Fruit fly (Drosophila melanogaster): ENCODE data around the gene LanA.
A peak's percentile ranks its signal among the peaks of the same experiment; 100 is the strongest.

Gene LanA

dm6 chr3L:6188995-6189927 lies 28.6 kb downstream of the LanA start, which contains the start of the genes D19A and CG7386 (continued):
- TF ChIP-seq CG30403 (GFP tag; optimal IDR thresholded peaks at IDR 0.05) = peak; percentile 55
- TF ChIP-seq CG7963 (GFP tag; IDR thresholded peaks at IDR 0.05; ENCODE audit: partially characterized antibody) = no peak
- TF ChIP-seq NC2β (GFP tag; optimal IDR thresholded peaks at IDR 0.05) = peak; percentile 31
- peak; percentile 49 for TF ChIP-seq grau (tag; optimal IDR thresholded peaks at IDR 0.05)
- TF ChIP-seq CG12219 (GFP tag; optimal IDR thresholded peaks at IDR 0.05) = peak; percentile 42
- no peak for TF ChIP-seq HLHmδ (GFP tag; optimal IDR thresholded peaks at IDR 0.05)
- peak; percentile 78 for TF ChIP-seq MESR4 (GFP tag; optimal IDR thresholded peaks at IDR 0.05)
- peak; percentile 57 for TF ChIP-seq onecut (GFP tag; IDR thresholded peaks at IDR 0.05)
- no peak for TF ChIP-seq nau (GFP tag; optimal IDR thresholded peaks at IDR 0.05)
- peak; percentile 52 for TF ChIP-seq CG34422 (GFP tag; IDR thresholded peaks at IDR 0.05)
- peak; percentile 25 for TF ChIP-seq Ssrp (tag; optimal IDR thresholded peaks at IDR 0.05)
- peak; percentile 25 for TF ChIP-seq CG4328 (GFP tag; optimal IDR thresholded peaks at IDR 0.05)
- TF ChIP-seq Oaz (GFP tag; IDR thresholded peaks at IDR 0.05) = peak; percentile 48; the same call in 1 of the 2 replicates
- no peak for TF ChIP-seq zen2 (GFP tag; IDR thresholded peaks at IDR 0.05; ENCODE audit: partially characterized antibody)
- TF ChIP-seq CG15269 (tag; optimal IDR thresholded peaks at IDR 0.05) = peak; percentile 65
- TF ChIP-seq CG1603 (tag; optimal IDR thresholded peaks at IDR 0.05) = peak; percentile 59
- TF ChIP-seq CG42726 (GFP tag; IDR thresholded peaks at IDR 0.05; ENCODE audit: partially characterized antibody) = no peak
- 0 out of 2 replicates have a peak, but pooled peaks have one; percentile 9 for TF ChIP-seq CG43689 (GFP tag; IDR thresholded peaks at IDR 0.05)
- peak; percentile 18 for TF ChIP-seq vfl (GFP tag; optimal IDR thresholded peaks at IDR 0.05)
- TF ChIP-seq Nf-YC (tag; optimal IDR thresholded peaks at IDR 0.05) = peak; percentile 63
- TF ChIP-seq Hmx (GFP tag; optimal IDR thresholded peaks at IDR 0.05) = no peak
- TF ChIP-seq nerfin-2 (GFP tag; IDR thresholded peaks at IDR 0.05; ENCODE audit: partially characterized antibody) = no peak
- 0 out of 2 replicates have a peak, but pooled peaks have one; percentile 17 for TF ChIP-seq sens-2 (GFP tag; IDR thresholded peaks at IDR 0.05)
- TF ChIP-seq prd (optimal IDR thresholded peaks at IDR 0.05) = no peak
- TF ChIP-seq prd (GFP tag; IDR thresholded peaks at IDR 0.05) = peak; percentile 66
- TF ChIP-seq Gsc (GFP tag; IDR thresholded peaks at IDR 0.05) = no peak
- TF ChIP-seq CG10147 (GFP tag; optimal IDR thresholded peaks at IDR 0.05) = peak; percentile 45
- peak; percentile 59; the same call in 1 of the 3 replicates for TF ChIP-seq ken (GFP tag; IDR thresholded peaks at IDR 0.05)
- TF ChIP-seq phol (tag; optimal IDR thresholded peaks at IDR 0.05) = peak; percentile 61
- TF ChIP-seq pzg (GFP tag; optimal IDR thresholded peaks at IDR 0.05) = peak; percentile 32
- TF ChIP-seq repo (GFP tag; optimal IDR thresholded peaks at IDR 0.05) = peak; percentile 6
- TF ChIP-seq lola (GFP tag; optimal IDR thresholded peaks at IDR 0.05) = peak in 1 of 3 experiments; percentile 15
- peak; percentile 22 for TF ChIP-seq Myb (GFP tag; optimal IDR thresholded peaks at IDR 0.05)
- peak; percentile 53 for TF ChIP-seq CG14441 (GFP tag; IDR thresholded peaks at IDR 0.05)
- peak; percentile 49 for TF ChIP-seq slp2 (GFP tag; optimal IDR thresholded peaks at IDR 0.05)
- no peak for TF ChIP-seq usp (GFP tag; optimal IDR thresholded peaks at IDR 0.05)
- TF ChIP-seq CG30020 (tag; optimal IDR thresholded peaks at IDR 0.05) = peak; percentile 29
- TF ChIP-seq ase (GFP tag; IDR thresholded peaks at IDR 0.05) = peak; percentile 67; the same call in 2 of the 3 replicates
- no peak for TF ChIP-seq Dad (GFP tag; optimal IDR thresholded peaks at IDR 0.05)
- no peak for TF ChIP-seq Hey (tag; optimal IDR thresholded peaks at IDR 0.05)
- 0 out of 2 replicates have a peak, but pooled peaks have one; percentile 38 for TF ChIP-seq CG32767 (GFP tag; IDR thresholded peaks at IDR 0.05)
- peak; percentile 34 for TF ChIP-seq bcd (GFP tag; optimal IDR thresholded peaks at IDR 0.05)
- TF ChIP-seq wdn (GFP tag; IDR thresholded peaks at IDR 0.05) = no peak
- no peak for TF ChIP-seq dan (GFP tag; IDR thresholded peaks at IDR 0.05)
- peak; percentile 16; the same call in 2 of the 3 replicates for TF ChIP-seq B-H1 (GFP tag; IDR thresholded peaks at IDR 0.05)
- no peak for TF ChIP-seq ac (GFP tag; optimal IDR thresholded peaks at IDR 0.05)
- TF ChIP-seq unpg (GFP tag; optimal IDR thresholded peaks at IDR 0.05) = peak; percentile 67
- peak; percentile 54 for TF ChIP-seq B-H2 (GFP tag; optimal IDR thresholded peaks at IDR 0.05)
